Worm (Caenorhabditis elegans): ENCODE data around the gene M70.3.
"Not testable (repeated sequence)": the region's sequence is repeated elsewhere in the genome, so short reads cannot be mapped to it uniquely, and the experiment has no call there.

- TF ChIP-seq W03F9.2, dao-5 (tag; optimal IDR thresholded peaks at IDR 0.05): not testable (repeated sequence)
Measured at ce11 chrIV:2275545-2275944, 33.3 kb upstream of the M70.3 start, which contains the start of gene M70.5.

Data from whole organism, L4/young adult.